Fruit fly (Drosophila melanogaster): ENCODE results near the gene nAChRalpha5.

The nAChRalpha5 gene

DNA sequence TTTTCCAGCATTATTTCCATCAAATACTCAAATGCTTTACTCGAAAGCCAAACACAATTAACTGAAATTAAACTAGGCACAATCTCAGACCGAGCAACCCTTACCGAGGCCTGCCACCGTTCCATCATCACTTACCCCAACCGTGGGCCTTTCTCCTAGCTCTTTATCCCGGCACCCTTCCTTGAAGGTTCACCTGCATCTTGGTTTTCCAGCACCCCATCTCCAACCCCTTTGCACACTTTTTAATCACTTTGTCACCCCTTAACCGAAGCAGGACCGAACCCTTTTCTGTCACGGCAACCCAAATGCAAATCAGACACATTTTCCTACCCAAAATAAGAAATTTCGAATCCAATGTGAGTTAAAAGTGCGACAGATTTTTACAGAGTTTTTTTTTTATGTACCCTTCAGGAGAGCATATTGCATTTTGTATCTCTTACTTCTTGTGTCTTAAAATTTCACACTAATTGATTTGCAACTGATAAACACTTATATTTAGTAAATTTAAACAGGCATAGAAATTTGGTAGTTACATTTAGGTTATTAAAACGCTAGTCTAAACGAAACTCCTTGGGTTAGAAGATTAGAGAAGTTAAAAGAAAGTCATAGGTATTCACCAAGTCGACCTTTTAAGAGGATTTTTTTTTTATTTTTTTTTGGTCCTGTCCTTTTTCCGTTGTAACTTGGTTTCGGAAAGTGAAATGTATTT is 80.9 kb downstream of the nAChRalpha5 start:
- TF ChIP-seq cic (GFP tag; optimal IDR thresholded peaks at IDR 0.05): no peak
- no peak for TF ChIP-seq Mnt (GFP tag; optimal IDR thresholded peaks at IDR 0.05)
- no peak for TF ChIP-seq cnc (optimal IDR thresholded peaks at IDR 0.05)
- TF ChIP-seq pad (GFP tag; optimal IDR thresholded peaks at IDR 0.05): no peak
- no peak for TF ChIP-seq CG7045 (GFP tag; optimal IDR thresholded peaks at IDR 0.05)
- no peak for TF ChIP-seq CG1620 (GFP tag; optimal IDR thresholded peaks at IDR 0.05)
- TF ChIP-seq CG11617 (GFP tag; optimal IDR thresholded peaks at IDR 0.05): no peak
- no peak for TF ChIP-seq Crg-1 (GFP tag; optimal IDR thresholded peaks at IDR 0.05)
- TF ChIP-seq CG5204 (GFP tag; optimal IDR thresholded peaks at IDR 0.05): no peak
- no peak for TF ChIP-seq kay (GFP tag; ENCODE audit: borderline replicate concordance)
- no peak for TF ChIP-seq CG12768 (GFP tag; optimal IDR thresholded peaks at IDR 0.05)
- no peak for TF ChIP-seq tj (GFP tag; optimal IDR thresholded peaks at IDR 0.05)
- TF ChIP-seq Clk (GFP tag; optimal IDR thresholded peaks at IDR 0.05): no peak
- TF ChIP-seq toe (GFP tag; optimal IDR thresholded peaks at IDR 0.05): no peak
- no peak for TF ChIP-seq bab1 (GFP tag; optimal IDR thresholded peaks at IDR 0.05)
- TF ChIP-seq Hr96 (GFP tag; optimal IDR thresholded peaks at IDR 0.05): no peak

DNA sequence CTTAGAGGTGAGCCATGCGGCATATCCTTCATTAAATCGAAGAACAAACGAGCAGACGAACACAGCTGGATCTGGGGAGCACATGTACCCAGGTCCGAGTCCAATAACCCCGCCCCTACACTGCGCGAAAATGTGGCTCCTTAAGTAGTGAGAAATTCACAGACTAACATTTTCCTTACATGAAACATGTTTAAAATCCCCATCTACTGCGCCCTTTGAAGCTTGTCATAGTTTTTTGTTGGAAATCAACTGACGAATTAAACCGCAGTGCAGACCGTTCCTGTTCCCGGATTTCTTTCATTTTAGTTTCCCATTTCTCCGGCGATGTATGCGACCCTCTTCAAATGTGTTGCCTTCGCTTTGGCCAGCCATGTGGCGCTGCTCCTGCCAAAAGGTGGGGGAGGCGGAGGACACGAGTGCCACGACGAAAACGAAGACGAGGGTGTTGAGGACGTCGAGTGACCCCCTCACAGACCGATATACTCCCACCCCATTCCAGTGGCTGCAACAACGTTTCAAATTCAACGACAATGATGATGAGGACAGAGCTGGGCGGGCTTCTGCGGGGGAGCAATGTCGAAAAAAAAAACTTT is 82.9 kb downstream of the nAChRalpha5 start:
- no peak for TF ChIP-seq kay (GFP tag; ENCODE audit: borderline replicate concordance)
- TF ChIP-seq CG12768 (GFP tag; optimal IDR thresholded peaks at IDR 0.05): no peak
- no peak for TF ChIP-seq CG7045 (GFP tag; optimal IDR thresholded peaks at IDR 0.05)

DNA sequence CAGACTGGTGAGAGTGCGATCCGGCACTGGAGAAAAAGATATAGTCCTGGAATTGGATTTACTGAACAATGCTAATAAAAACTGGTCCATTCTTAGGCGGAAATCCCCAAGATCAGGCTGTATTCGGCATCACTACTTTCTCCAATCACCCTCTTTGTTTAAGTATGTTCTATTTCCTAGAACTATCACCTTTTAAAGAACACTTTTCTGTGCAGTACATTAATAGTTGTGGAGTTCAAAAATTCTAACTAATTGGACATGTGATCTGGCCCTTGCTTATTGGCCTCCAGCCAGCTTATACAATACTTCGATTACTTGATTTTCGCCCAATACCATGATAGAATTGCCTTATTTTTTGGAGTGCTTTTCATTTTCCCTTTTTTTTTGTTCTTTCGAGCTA is 83.6 kb downstream of the nAChRalpha5 start:
- TF ChIP-seq ovo (GFP tag; optimal IDR thresholded peaks at IDR 0.05) (no peak), bab1 (GFP tag; optimal IDR thresholded peaks at IDR 0.05) (no peak), Hr96 (GFP tag; optimal IDR thresholded peaks at IDR 0.05) (no peak), CG14711 (tag; optimal IDR thresholded peaks at IDR 0.05) (no peak), CG5204 (GFP tag; optimal IDR thresholded peaks at IDR 0.05) (no peak)

DNA sequence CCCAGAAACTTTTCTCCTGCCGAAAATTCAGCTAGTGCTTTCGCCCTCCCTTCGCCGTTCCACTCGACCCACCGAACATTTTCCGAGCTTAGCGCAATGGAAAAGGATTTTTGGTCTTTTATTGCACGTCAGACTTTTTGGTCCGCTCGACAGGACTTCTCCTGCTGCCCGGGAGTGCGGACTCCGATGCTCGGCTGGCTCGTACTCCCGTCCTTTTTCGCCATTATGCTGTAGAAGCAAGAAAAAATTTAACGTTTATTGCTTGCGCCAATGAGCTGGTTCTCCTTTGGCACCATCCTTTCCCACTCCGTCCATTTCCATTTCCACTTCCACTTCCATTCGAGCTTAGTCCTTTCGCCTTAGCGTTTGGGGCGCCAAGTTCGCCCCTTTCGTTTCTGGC is 85.7 kb downstream of the nAChRalpha5 start:
- TF ChIP-seq kay (GFP tag; ENCODE audit: borderline replicate concordance) (no peak), CG33017 (tag; optimal IDR thresholded peaks at IDR 0.05) (no peak), bab1 (GFP tag; optimal IDR thresholded peaks at IDR 0.05) (no peak), Clk (GFP tag; optimal IDR thresholded peaks at IDR 0.05) (no peak), cic (GFP tag; optimal IDR thresholded peaks at IDR 0.05) (no peak), CG14711 (tag; optimal IDR thresholded peaks at IDR 0.05) (no peak), CG7101 (tag; optimal IDR thresholded peaks at IDR 0.05) (no peak), CG1620 (GFP tag; optimal IDR thresholded peaks at IDR 0.05) (no peak), pad (GFP tag; optimal IDR thresholded peaks at IDR 0.05) (no peak), cnc (optimal IDR thresholded peaks at IDR 0.05) (no peak), CG5204 (GFP tag; optimal IDR thresholded peaks at IDR 0.05) (no peak), Hr96 (GFP tag; optimal IDR thresholded peaks at IDR 0.05) (no peak), Crg-1 (GFP tag; optimal IDR thresholded peaks at IDR 0.05) (no peak), ovo (GFP tag; optimal IDR thresholded peaks at IDR 0.05) (no peak), CG7045 (GFP tag; optimal IDR thresholded peaks at IDR 0.05) (no peak), Mnt (GFP tag; optimal IDR thresholded peaks at IDR 0.05) (no peak), CG12768 (GFP tag; optimal IDR thresholded peaks at IDR 0.05) (no peak)

DNA sequence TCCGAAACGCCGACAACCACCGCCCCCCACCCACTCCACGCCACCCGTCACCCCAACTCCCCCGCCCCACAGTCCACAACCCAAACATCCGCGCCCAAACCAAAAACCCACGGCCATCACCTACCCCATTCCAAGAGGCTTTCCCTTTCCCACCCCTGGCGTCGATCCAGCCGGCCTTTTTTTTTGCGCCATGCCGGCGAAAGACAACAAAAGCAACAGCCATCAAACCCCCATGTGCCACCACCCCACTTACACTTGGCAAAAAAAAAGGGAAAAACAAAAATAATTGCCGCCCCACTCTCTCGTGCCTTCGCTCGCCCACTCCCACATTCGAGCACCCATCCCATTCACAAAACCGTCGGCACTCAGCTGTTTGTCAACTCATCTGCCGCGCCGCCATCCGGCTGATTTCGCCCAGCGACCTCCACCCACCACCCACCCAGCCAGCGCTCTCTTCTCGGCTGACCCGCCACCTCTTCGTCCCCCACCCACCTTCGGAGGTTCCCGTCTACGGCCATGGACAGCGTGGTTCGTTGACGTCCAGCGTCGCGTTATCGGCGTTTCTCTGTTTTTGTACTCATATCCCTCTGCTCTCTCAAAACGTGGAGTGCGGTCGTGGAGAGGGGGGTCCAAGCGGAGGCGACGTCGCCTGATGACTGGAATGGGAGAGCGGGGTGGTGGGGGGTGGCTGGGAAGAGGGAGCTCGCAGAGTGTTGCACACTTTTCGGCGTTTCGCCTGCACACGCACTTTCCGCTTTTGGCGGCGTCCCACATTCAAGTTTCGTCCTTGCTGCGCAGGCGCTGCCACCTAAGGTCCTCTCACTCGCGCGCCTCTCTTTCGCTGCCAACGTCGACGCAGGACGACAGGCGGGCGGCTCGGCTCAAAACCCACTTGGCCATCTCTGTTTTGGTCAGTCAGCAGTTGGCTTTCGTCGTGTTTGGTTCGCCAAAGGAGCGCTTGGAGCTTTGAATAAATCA is 93.9 kb downstream of the nAChRalpha5 start:
- TF ChIP-seq CG1620 (GFP tag; optimal IDR thresholded peaks at IDR 0.05): no peak
- TF ChIP-seq pad (GFP tag; optimal IDR thresholded peaks at IDR 0.05): no peak
- no peak for TF ChIP-seq CG5204 (GFP tag; optimal IDR thresholded peaks at IDR 0.05)
- no peak for TF ChIP-seq Crg-1 (GFP tag; optimal IDR thresholded peaks at IDR 0.05)
- TF ChIP-seq CG7045 (GFP tag; optimal IDR thresholded peaks at IDR 0.05): no peak
- no peak for TF ChIP-seq ovo (GFP tag; optimal IDR thresholded peaks at IDR 0.05)
- TF ChIP-seq cic (GFP tag; optimal IDR thresholded peaks at IDR 0.05): no peak
- no peak for TF ChIP-seq CG14711 (tag; optimal IDR thresholded peaks at IDR 0.05)

DNA sequence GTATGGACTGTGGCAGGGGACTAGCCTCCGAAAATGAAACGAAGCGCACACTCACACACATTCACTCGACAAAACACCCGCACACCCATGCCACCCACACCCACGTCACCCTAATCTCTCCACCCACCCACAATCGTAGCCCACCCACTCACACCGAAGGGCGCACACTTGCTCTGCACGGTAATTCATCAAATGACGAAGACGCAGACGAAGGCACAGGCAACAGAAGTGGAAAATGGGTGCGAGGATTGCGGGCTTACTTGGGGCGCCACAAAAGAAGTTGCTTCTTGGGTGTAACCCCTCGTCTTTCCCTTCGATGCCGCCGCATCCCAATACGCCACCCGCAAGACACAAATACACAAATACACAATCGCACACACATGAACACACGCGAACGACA is 96.2 kb downstream of the nAChRalpha5 start:
- TF ChIP-seq CG33017 (tag; optimal IDR thresholded peaks at IDR 0.05): no peak
- TF ChIP-seq ovo (GFP tag; optimal IDR thresholded peaks at IDR 0.05): no peak

DNA sequence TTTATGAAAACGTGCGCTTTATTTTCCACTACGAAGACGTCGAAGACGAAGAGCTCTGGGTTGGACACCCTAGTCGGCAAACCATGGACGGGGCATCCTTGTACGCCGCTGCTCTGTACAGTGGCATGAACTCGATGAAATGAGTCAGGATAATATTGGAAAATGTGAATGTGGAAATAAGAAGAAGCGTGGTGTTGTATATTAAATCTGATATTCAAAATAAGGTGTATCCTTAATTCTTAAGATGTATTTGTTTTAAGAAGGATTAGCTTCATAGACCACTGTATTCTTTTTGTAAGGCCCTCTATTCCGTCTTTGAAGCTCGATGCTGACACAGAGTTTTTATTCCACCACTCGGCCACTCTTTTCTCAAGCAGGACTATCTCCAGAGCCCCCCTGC is 101.3 kb downstream of the nAChRalpha5 start:
- TF ChIP-seq Clk (GFP tag; optimal IDR thresholded peaks at IDR 0.05) (no peak), CG5204 (GFP tag; optimal IDR thresholded peaks at IDR 0.05) (no peak), toe (GFP tag; optimal IDR thresholded peaks at IDR 0.05) (no peak), cic (GFP tag; optimal IDR thresholded peaks at IDR 0.05) (no peak)
